Fruit fly (Drosophila melanogaster) whole organism, pupa: ENCODE measurements around the gene CG33664.

Experiments used
- CG4496 ChIP-seq: fragments of 200-800 bp; sonication (Bioruptor generic); IDR thresholded peaks from 3 replicates; pipeline ENCODE4 v1.3.6; 2022; ENCODE audit warnings: missing biosample characterization, missing genetic modification characterization
- CG8301 ChIP-seq: fragments of 200-800 bp; sonication (Bioruptor generic); optimal IDR thresholded peaks from 2 replicates; lab custom pipeline; 2018; ENCODE audit warnings: missing biosample characterization, mild to moderate bottlenecking, missing genetic modification characterization
- CG9948 ChIP-seq: fragments of 200-800 bp; sonication (Bioruptor generic); optimal IDR thresholded peaks from 2 replicates; lab custom pipeline; 2018; ENCODE audit warnings: missing biosample characterization, mild to moderate bottlenecking, missing genetic modification characterization, moderate library complexity
- D1 ChIP-seq: fragments of 200-800 bp; sonication (Bioruptor generic); optimal IDR thresholded peaks from 2 replicates; lab custom pipeline; 2018; ENCODE audit warnings: missing biosample characterization, mild to moderate bottlenecking, missing genetic modification characterization, moderate library complexity
- gl ChIP-seq: fragments of 200-800 bp; sonication (Bioruptor generic); optimal IDR thresholded peaks from 2 replicates; lab custom pipeline; 2018; ENCODE audit warnings: missing biosample characterization, mild to moderate bottlenecking, missing genetic modification characterization

- TF ChIP-seq D1 (tag; lab: Kevin White, UChicago) (no peak), CG9948 (tag; lab: Kevin White, UChicago) (no peak), CG4496 (GFP tag; lab: Robert Waterston, UW) (no peak), gl (tag; lab: Kevin White, UChicago) (no peak), CG8301 (tag; lab: Kevin White, UChicago) (no peak)
Observed at dm6 chrX:6350213-6350679, 33.8 kb upstream of the CG33664 start, which contains the start of the genes ND-B16.6 and kdn.
